Fruit fly (Drosophila melanogaster) whole organism, larva: ENCODE results near the gene CG16790.

Experiments used
- noc ChIP-seq: fragments of 200-800 bp; sonication (Bioruptor generic); optimal IDR thresholded peaks from 3 replicates; lab custom pipeline; 2019; ENCODE audit warnings: missing biosample characterization, mild to moderate bottlenecking, missing genetic modification characterization, moderate library complexity

CG16790 gene

DNA sequence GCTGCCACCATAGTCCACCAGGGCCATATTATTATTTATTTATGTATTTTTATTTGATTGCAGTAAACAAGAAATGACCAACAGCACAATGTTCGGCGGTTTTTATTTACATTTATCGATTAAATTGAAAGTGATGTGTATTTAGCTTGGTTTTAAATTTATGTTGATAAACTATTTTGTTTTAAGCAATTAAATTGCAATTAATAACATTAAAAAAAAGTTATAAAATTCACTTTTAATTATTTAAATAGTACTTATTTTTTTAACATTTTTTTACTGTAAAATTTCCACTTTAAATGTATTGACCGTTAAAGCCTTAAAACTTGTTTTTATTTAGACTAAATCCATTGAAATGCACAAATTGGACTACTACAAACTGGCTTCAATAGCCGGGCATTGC, at the start of gene CG16790:
CG16790 (minus strand) TSS at position 101 of the 400 bp plus-strand sequence.
- TF ChIP-seq noc (tag; lab: Kevin White, UChicago), result no peak

dm6 chr3R:9618331-9618730, 48.3 kb upstream of the CG16790 start:
- peak; percentile 60 for TF ChIP-seq noc (tag; lab: Kevin White, UChicago)

DNA sequence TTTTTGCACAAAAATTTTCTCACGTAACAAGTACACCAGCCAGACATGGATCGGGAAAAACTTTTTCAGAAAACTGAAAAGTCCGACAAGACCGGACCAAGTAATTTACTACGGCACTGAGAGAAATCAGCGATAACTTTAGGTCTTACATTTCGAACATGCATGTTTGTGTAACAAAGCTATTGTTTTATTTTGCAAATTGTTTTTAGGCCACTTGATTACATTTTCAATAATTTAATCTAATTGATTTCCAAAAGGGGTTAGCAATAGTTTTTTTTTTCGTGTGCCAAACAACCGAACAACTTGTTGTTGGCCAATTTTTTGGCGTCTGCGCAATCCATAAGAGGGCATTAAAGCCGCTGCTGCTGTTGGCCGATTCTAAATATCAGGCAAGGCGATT, 43.1 kb upstream of the CG16790 start:
- peak; percentile 39 for TF ChIP-seq noc (tag; lab: Kevin White, UChicago)

DNA sequence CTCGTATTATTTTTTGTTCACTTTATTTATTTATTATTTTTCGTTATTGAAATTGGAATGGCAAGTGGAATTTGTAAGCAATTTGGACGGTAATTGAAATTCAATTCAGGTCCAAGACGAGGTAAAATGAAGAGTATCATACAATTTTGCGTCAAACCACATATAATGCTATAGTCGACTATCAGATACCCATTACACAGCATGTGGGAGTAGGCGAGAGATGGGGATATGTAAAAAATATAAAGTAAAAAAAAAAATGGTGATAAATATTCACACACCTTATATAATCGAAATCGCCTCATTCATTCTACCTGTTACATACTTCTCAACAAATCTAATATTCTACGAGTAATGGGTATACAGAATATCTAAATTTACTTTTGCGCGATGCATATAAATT, 42.2 kb upstream of the CG16790 start:
- peak; percentile 33 for TF ChIP-seq noc (tag; lab: Kevin White, UChicago)

- TF ChIP-seq noc (tag; lab: Kevin White, UChicago), result no peak
Measured at dm6 chr3R:9608206-9608605, 38.2 kb upstream of the CG16790 start.

dm6 chr3R:9606913-9607804, 37.1 kb upstream of the CG16790 start:
- TF ChIP-seq noc (tag; lab: Kevin White, UChicago), result no peak

DNA sequence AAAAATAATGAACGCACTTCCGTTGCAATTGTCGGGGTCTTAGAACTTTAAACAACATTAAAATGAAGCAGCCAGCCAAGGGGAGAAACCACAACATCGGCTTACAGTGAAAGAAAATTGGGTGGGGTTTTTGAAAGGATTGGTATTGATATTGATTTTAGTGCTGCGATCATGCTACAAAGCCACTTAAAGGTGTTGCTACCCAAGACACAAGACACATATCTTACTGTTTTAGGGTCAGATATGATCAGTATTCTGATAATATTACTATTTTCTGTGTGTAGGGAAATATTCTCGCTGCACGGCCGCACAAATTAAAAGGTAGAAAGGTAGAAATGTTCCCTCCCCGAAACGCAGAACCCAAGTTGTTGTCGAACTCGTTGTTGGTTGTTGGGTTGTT, 35.1 kb upstream of the CG16790 start:
- TF ChIP-seq noc (tag; lab: Kevin White, UChicago), result no peak

DNA sequence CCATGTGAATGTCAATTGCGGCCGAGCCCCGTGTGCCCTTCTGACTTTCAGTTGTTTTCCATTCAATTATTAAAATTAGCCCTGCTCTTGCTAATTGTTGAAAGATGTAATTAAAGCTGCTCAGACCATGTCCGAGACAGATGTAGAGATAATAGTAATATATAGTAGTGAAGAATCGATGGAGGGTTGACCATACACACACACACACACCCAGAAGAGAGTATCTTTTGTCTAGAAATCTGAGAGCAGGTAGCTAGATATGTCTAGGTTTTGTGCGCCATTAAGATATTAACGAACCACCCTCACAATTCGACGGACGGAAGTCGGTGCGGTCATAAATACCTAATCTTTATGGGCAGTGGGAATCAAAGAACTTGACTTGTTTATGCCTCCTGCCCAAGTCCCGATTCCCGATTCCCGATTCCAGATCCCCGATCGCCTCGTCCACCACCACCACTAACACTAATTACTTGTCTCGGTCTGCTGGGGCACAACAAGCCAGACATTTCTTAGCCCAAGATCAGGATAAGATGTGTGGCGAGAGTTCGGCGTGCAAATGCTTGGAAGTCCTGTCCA, 34.5 kb upstream of the CG16790 start:
- TF ChIP-seq noc (tag; lab: Kevin White, UChicago), result no peak

DNA sequence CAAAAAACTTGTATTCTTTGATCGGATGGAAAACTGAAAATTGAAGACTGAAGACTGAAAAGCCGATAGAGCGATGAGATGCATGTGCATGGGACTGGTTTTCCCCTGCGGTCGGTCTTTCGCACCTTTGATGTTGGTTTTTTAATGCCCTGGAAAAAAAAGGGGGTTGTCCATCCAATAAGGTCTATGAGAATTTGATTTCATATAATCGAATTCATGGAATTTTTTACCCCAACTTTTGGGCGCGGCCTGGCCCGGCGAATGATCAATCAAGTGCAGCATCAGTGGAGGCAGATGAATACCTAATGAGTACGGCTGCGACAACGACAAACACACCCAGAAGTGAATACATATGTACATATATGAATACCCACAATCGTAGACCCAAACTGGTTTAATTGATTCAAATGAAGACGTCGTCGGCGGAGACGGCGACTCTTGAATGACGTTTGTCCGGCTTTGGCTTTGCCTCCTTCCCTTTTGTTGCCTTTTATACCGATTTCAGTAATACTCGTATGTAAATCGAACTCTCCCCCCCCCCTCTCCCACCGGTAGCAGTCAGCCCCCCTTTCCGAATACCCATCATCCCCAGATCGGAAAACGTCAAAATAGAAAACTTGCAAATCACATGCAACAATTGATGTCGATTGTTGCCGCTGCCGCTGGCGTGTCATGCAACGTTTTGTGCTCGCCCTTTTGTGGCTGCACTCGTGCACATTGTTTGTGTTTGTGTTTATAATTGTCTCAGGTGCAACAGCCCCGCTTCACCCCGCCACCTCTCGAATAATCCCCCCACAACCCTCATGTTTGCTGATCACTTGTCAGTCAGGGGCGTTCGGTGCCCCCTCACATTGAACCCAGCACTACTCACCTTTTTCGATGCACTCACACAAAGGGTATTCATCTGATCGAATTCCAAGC, 33.3 kb upstream of the CG16790 start:
- no peak for TF ChIP-seq noc (tag; lab: Kevin White, UChicago)

DNA sequence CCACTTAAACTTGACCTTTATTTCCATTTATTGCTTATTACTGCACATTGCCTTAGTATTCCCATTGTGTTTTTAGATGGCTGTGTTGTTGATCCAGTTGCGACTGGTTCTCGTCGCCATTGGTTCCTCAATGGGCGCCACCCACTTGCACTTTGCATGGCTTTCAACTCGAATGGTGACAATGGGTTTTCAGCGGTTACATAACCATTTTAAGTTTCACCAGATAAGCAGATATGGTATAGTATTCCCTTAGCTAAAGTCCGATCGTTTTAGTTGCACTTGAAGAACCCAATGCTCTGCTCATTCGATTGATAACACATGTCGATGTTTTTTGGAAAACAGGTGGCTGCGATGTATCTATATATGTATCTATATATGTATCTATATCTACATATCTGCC, 31.9 kb upstream of the CG16790 start:
- TF ChIP-seq noc (tag; lab: Kevin White, UChicago), result no peak

DNA sequence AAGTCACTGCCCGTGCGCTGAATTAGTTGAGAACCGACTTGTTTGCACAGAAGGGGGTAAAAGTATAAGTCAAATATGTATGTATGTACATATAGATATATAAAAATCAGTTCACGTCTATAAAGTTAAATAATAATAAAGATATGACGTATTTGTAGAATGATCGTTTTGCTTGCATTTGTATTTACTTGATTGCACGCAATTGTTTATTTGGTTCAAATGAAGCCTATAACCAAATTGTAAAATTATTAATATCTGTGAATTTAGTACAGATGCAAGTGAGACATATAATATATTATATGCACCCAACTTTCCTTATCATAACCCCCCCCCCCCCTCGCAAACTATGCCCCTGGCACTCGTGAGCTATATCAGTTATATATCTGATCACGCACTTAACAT, 30.5 kb upstream of the CG16790 start:
- TF ChIP-seq noc (tag; lab: Kevin White, UChicago), result peak; percentile 95

dm6 chr3R:9598099-9598498, 28.1 kb upstream of the CG16790 start:
- TF ChIP-seq noc (tag; lab: Kevin White, UChicago), result no peak

- TF ChIP-seq noc (tag; lab: Kevin White, UChicago), result no peak
Measured at dm6 chr3R:9596615-9597014, 26.6 kb upstream of the CG16790 start.

DNA sequence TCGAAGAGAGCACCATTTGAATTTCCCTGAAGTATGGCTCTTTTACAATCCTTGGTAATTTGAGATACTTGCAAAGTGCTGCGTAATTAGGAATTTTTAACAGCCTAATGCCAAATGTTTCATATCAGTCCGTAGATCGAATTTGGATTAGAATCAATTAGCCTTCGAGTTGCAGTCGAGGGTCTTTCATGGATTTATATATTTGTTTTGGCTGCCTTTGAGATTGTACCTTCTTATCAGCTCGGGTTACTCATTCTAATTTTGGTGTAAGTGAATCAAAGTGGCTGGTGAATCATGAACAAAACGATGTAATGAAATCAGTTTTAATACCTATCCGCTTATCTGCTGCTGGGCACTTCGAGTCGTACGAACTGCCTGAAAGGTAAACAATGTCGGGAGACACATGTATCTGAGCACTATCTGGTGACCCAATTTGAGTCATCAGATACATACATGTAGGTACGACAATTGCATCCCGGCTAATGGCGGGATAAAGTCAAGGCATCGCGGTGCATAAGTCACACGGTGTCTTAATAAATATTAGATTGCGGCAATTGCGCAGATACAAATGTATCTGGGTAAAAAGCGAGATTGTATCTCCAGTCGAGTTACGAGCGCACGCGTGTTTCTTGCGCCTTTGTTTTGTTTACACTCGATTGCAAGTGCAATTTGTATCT, 25.8 kb upstream of the CG16790 start:
- TF ChIP-seq noc (tag; lab: Kevin White, UChicago), result no peak

- TF ChIP-seq noc (tag; lab: Kevin White, UChicago), result no peak
Measured at dm6 chr3R:9594839-9595238, 24.8 kb upstream of the CG16790 start.
